Worm (Caenorhabditis elegans): ENCODE measurements around the gene glb-20.

ce11 chrX:13536759-13537158, 19.2 kb downstream of the glb-20 start, which contains the start of gene R01E6.5:
- TF ChIP-seq nhr-12 (tag; optimal IDR thresholded peaks at IDR 0.05), result no peak
- TF ChIP-seq nhr-11 (tag; optimal IDR thresholded peaks at IDR 0.05), result no peak
- no peak for TF ChIP-seq ZK546.5 (tag; optimal IDR thresholded peaks at IDR 0.05)
- TF ChIP-seq pqm-1 (tag; optimal IDR thresholded peaks at IDR 0.05), result no peak
- no peak for TF ChIP-seq ama-1 (optimal IDR thresholded peaks at IDR 0.05)
- no peak for TF ChIP-seq egl-27 (tag; optimal IDR thresholded peaks at IDR 0.05)
- no peak for TF ChIP-seq ztf-11 (tag; optimal IDR thresholded peaks at IDR 0.05)
